Worm (Caenorhabditis elegans) whole organism, L2 larva: ENCODE data around the gene nep-11.

ENCODE experiments used
- ZK546.5 ChIP-seq: sonication (generic microtip); optimal IDR thresholded peaks from 2 replicates; lab custom pipeline; 2017; ENCODE audit warnings: missing biosample characterization, missing genetic modification characterization
- elt-1 ChIP-seq: fragments of 150-350 bp; optimal IDR thresholded peaks from 2 replicates; lab custom pipeline; 2014; ENCODE audit warnings: missing biosample characterization, missing genetic modification characterization
- elt-3 ChIP-seq: sonication (generic microtip); optimal IDR thresholded peaks from 2 replicates; lab custom pipeline; 2017; ENCODE audit warnings: missing biosample characterization, missing genetic modification characterization
- lin-11 ChIP-seq: fragments of 150-350 bp; sonication (generic microtip); optimal IDR thresholded peaks from 2 replicates; lab custom pipeline; 2014; ENCODE audit warnings: missing biosample characterization, missing genetic modification characterization, inconsistent platforms, mixed read lengths
- nhr-11 ChIP-seq: fragments of 150-350 bp; optimal IDR thresholded peaks from 2 replicates; lab custom pipeline; 2014; ENCODE audit warnings: missing biosample characterization, missing genetic modification characterization
- unc-55 ChIP-seq: fragments of 150-350 bp; sonication (generic microtip); optimal IDR thresholded peaks from 3 replicates; lab custom pipeline; 2014; ENCODE audit warnings: missing biosample characterization, missing genetic modification reagents, missing genetic modification characterization

DNA sequence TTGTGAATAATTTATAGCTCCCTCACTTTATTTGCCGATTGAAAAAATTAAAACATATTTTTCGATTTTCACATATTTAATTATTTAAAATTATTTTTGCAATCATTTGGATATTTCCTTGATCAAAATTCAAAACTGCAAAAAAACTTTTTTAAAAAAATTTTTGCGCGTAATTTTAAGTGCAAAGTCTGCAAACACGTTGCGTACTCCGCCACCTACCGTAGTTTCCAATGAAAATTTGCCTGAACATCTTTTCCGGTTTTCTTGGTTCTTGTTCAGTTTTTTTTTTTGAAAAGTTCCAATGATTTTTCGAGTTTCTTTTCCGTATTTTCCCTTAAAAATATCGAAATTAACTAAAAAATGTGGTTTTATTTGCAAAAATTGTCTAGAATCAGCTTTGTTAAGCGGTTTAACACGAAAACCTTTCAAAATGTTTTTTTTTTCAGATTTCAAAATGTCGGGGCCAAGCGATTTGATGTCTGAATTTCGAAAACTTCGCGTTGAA is 23.5 kb upstream of the nep-11 start, which contains the start of gene C16C8.25:
- TF ChIP-seq lin-11 (tag; lab: Kevin White, UChicago) (no peak), elt-1 (tag; lab: Kevin White, UChicago) (no peak), unc-55 (GFP tag; lab: Kevin White, UChicago) (no peak), elt-3 (tag; lab: Kevin White, UChicago) (no peak), ZK546.5 (tag; lab: Kevin White, UChicago) (no peak), nhr-11 (tag; lab: Kevin White, UChicago) (no peak)
